Fruit fly (Drosophila melanogaster) whole organism, wandering third instar larva: ENCODE measurements around the gene Sbf.

Experiments
- Abd-B ChIP-seq: fragments of >200 bp; optimal IDR thresholded peaks from 2 replicates; lab custom pipeline; 2017; ENCODE audit warnings: missing biosample characterization, missing genetic modification characterization
- CG32264 ChIP-seq: fragments of 200-800 bp; sonication (Bioruptor generic); optimal IDR thresholded peaks from 2 replicates; lab custom pipeline; 2016; ENCODE audit warnings: missing biosample characterization, missing genetic modification characterization
- Hr83 ChIP-seq: fragments of 200-300 bp; sonication (Bioruptor generic); optimal IDR thresholded peaks from 2 replicates; lab custom pipeline; 2016; ENCODE audit warnings: missing biosample characterization, mild to moderate bottlenecking, missing genetic modification characterization, moderate library complexity; ENCODE audit not compliant: poor library complexity, severe bottlenecking
- Jra ChIP-seq: sonication (Bioruptor generic); optimal IDR thresholded peaks from 2 replicates; lab custom pipeline; 2016; ENCODE audit warnings: missing biosample characterization, missing genetic modification characterization
- Myc ChIP-seq: fragments of >200 bp; optimal IDR thresholded peaks from 2 replicates; lab custom pipeline; 2017
- OdsH ChIP-seq: fragments of 200-800 bp; sonication (Bioruptor generic); optimal IDR thresholded peaks from 2 replicates; lab custom pipeline; 2016; ENCODE audit warnings: missing biosample characterization, mild to moderate bottlenecking, missing genetic modification characterization
- br ChIP-seq: fragments of 200-800 bp; sonication (Bioruptor generic); optimal IDR thresholded peaks from 2 replicates; lab custom pipeline; 2016; ENCODE audit warnings: missing biosample characterization, missing genetic modification characterization
- dsf ChIP-seq: sonication (Bioruptor generic); optimal IDR thresholded peaks from 2 replicates; lab custom pipeline; 2016; ENCODE audit warnings: missing biosample characterization, missing genetic modification characterization, borderline replicate concordance
- h ChIP-seq: fragments of 200-800 bp; sonication (Bioruptor generic); optimal IDR thresholded peaks from 3 replicates; lab custom pipeline; 2016; ENCODE audit warnings: missing biosample characterization, mild to moderate bottlenecking, missing genetic modification characterization
- psq ChIP-seq: fragments of 200-800 bp; sonication (Bioruptor generic); optimal IDR thresholded peaks from 3 replicates; lab custom pipeline; 2017; ENCODE audit warnings: missing biosample characterization, mild to moderate bottlenecking, missing genetic modification characterization, moderate library complexity
- sv ChIP-seq: fragments of 200-800 bp; sonication (Bioruptor generic); optimal IDR thresholded peaks from 3 replicates; lab custom pipeline; 2016; ENCODE audit warnings: missing biosample characterization, missing genetic modification characterization
- usp ChIP-seq: fragments of >200 bp; optimal IDR thresholded peaks from 2 replicates; lab custom pipeline; 2017; ENCODE audit warnings: missing biosample characterization, missing genetic modification characterization
- woc ChIP-seq: sonication (Bioruptor generic); optimal IDR thresholded peaks from 2 replicates; lab custom pipeline; 2016; ENCODE audit warnings: missing biosample characterization, mild to moderate bottlenecking, missing genetic modification characterization

DNA sequence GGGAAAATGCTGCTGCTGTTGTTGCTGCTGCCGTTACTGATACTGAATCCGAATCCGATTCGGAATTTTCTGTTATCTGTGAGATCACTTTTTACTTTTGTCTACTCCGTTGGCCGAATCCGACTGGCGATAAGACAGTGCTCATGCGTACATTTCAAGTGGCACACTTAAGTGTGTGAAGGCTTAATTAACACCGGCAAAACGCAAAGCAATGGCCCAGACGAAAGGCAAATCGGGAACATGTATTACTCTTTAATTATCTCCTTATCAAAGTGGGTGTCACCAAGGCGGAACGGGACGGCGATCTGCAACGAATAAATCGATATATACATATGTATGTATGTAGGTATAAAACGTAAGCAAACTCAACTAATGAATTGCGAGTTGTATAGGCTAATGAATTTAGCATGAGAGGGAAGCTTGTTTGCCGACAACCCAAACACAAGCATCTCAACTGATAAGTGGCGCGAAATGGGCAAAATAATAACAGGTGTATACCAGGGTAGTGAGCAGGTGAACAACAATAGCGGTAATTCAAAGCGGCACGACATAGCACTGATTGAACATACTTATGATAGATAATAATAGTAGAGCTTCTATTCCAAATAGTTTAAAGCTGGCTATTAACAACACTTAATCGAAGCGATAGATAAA is 14.2 kb upstream of the Sbf start:
- TF ChIP-seq OdsH (GFP tag; lab: Kevin White, UChicago): no peak
- no peak for TF ChIP-seq psq (GFP tag; lab: Kevin White, UChicago)
- no peak for TF ChIP-seq usp (GFP tag; lab: Kevin White, UChicago)
- TF ChIP-seq dsf (GFP tag; lab: Kevin White, UChicago): no peak
- TF ChIP-seq br (GFP tag; lab: Kevin White, UChicago): no peak
- no peak for TF ChIP-seq Abd-B
- TF ChIP-seq h (GFP tag; lab: Kevin White, UChicago): peak; percentile 39
- no peak for TF ChIP-seq Jra (GFP tag; lab: Kevin White, UChicago)
- no peak for TF ChIP-seq Hr83 (GFP tag; lab: Kevin White, UChicago)
- no peak for TF ChIP-seq sv (GFP tag; lab: Kevin White, UChicago)
- TF ChIP-seq woc (GFP tag; lab: Kevin White, UChicago): no peak
- no peak for TF ChIP-seq CG32264 (GFP tag; lab: Kevin White, UChicago)
- no peak for TF ChIP-seq Myc (lab: Kevin White, UChicago)
